Fruit fly (Drosophila melanogaster): ENCODE results near the gene CG43091.
A peak's percentile ranks its signal among the peaks of the same experiment; 100 is the strongest.

The CG43091 gene

DNA sequence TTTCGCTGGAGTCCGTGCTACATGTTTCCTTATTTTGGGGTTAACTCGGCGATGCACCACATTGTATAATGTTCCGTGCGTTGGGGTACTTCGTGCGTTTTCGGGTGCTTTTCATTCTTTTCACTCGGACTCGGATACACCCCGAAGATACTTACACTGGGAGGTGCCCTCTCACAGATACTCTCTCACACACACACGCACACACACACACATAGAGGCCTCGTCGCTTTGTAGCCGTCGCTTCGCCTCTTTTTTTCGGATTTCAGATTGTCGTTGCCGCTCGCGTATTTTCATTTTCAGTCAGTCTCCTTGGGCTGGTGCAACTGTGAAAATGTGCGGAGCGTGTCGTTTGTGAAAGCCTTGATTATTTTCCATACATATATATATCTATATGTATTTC is 12.9 kb upstream of the CG43091 start (continued):
- no peak for TF ChIP-seq Myb (GFP tag; optimal IDR thresholded peaks at IDR 0.05)
- no peak for TF ChIP-seq Kr (GFP tag; optimal IDR thresholded peaks at IDR 0.05)
- TF ChIP-seq Trl (optimal IDR thresholded peaks at IDR 0.05), result peak; percentile 52 to 71
- no peak for TF ChIP-seq Trl (GFP tag; optimal IDR thresholded peaks at IDR 0.05)
- no peak for TF ChIP-seq grau (tag; optimal IDR thresholded peaks at IDR 0.05)
- TF ChIP-seq Max (GFP tag; optimal IDR thresholded peaks at IDR 0.05), result no peak
- no peak for TF ChIP-seq CG1603 (tag; optimal IDR thresholded peaks at IDR 0.05)
- TF ChIP-seq bowl (GFP tag; IDR thresholded peaks at IDR 0.05), result peak; percentile 58; the same call in 1 of the 2 replicates
- TF ChIP-seq Hr78 (GFP tag; optimal IDR thresholded peaks at IDR 0.05), result peak in 1 of 2 experiments; percentile 3
- no peak for TF ChIP-seq D19A (tag; optimal IDR thresholded peaks at IDR 0.05)
- TF ChIP-seq CG7839 (tag; optimal IDR thresholded peaks at IDR 0.05), result no peak
- TF ChIP-seq Elba2 (GFP tag; optimal IDR thresholded peaks at IDR 0.05), result no peak
- no peak for TF ChIP-seq CG43689 (GFP tag; IDR thresholded peaks at IDR 0.05)
- no peak for TF ChIP-seq insv (GFP tag; optimal IDR thresholded peaks at IDR 0.05)
- TF ChIP-seq ranshi (GFP tag; IDR thresholded peaks at IDR 0.05), result no peak
- TF ChIP-seq Ada2b (GFP tag; IDR thresholded peaks at IDR 0.05), result no peak
- TF ChIP-seq PHDP (tag; optimal IDR thresholded peaks at IDR 0.05), result peak; percentile 11
- peak; percentile 28 for TF ChIP-seq CG6254 (GFP tag; optimal IDR thresholded peaks at IDR 0.05)
- TF ChIP-seq chinmo (GFP tag; IDR thresholded peaks at IDR 0.05; ENCODE audit: partially characterized antibody), result peak; percentile 91
- no peak for TF ChIP-seq prd (optimal IDR thresholded peaks at IDR 0.05)
- TF ChIP-seq prd (GFP tag; IDR thresholded peaks at IDR 0.05), result no peak
- no peak for TF ChIP-seq CG12236 (GFP tag; optimal IDR thresholded peaks at IDR 0.05)
- TF ChIP-seq CG7357 (GFP tag; IDR thresholded peaks at IDR 0.05), result no peak
- no peak for TF ChIP-seq Sox102F (GFP tag; optimal IDR thresholded peaks at IDR 0.05)
- TF ChIP-seq lab (GFP tag; optimal IDR thresholded peaks at IDR 0.05), result no peak
- TF ChIP-seq Dip3 (GFP tag; optimal IDR thresholded peaks at IDR 0.05), result no peak
- TF ChIP-seq Jarid2 (GFP tag; optimal IDR thresholded peaks at IDR 0.05), result peak; percentile 56
- TF ChIP-seq fd3F (GFP tag; optimal IDR thresholded peaks at IDR 0.05), result no peak
- no peak for TF ChIP-seq ERR (GFP tag; optimal IDR thresholded peaks at IDR 0.05)
- TF ChIP-seq Ets97D (GFP tag; optimal IDR thresholded peaks at IDR 0.05), result no peak
- no peak for TF ChIP-seq CG11456 (GFP tag; IDR thresholded peaks at IDR 0.05)
- TF ChIP-seq lbe (GFP tag; optimal IDR thresholded peaks at IDR 0.05), result peak; percentile 62
- no peak for TF ChIP-seq CG10321 (GFP tag; IDR thresholded peaks at IDR 0.05)
- peak; percentile 8 for TF ChIP-seq zen (tag; optimal IDR thresholded peaks at IDR 0.05)
- peak; percentile 39 for TF ChIP-seq B-H2 (GFP tag; optimal IDR thresholded peaks at IDR 0.05)
- TF ChIP-seq CG2199 (GFP tag; IDR thresholded peaks at IDR 0.05), result 0 out of 3 replicates have a peak, but pooled peaks have one; percentile 29
- no peak for TF ChIP-seq CG18764 (GFP tag; optimal IDR thresholded peaks at IDR 0.05)
- TF ChIP-seq lov (optimal IDR thresholded peaks at IDR 0.05), result no peak
- TF ChIP-seq lov (GFP tag; IDR thresholded peaks at IDR 0.05), result peak; percentile 54; the same call in 1 of the 3 replicates
- no peak for TF ChIP-seq NC2α (GFP tag; optimal IDR thresholded peaks at IDR 0.05)
- TF ChIP-seq CG15514 (GFP tag; optimal IDR thresholded peaks at IDR 0.05), result no peak
- no peak for TF ChIP-seq Sin3A (optimal IDR thresholded peaks at IDR 0.05)
- no peak for TF ChIP-seq Six4 (GFP tag; optimal IDR thresholded peaks at IDR 0.05)
- peak; percentile 29 for TF ChIP-seq NfI (GFP tag; optimal IDR thresholded peaks at IDR 0.05)
- TF ChIP-seq CG8290 (GFP tag; optimal IDR thresholded peaks at IDR 0.05), result no peak
- no peak for TF ChIP-seq CG8290 (tag; optimal IDR thresholded peaks at IDR 0.05)
- no peak for TF ChIP-seq Meics (GFP tag; optimal IDR thresholded peaks at IDR 0.05)
- TF ChIP-seq sqz (GFP tag; optimal IDR thresholded peaks at IDR 0.05), result peak; percentile 18
- no peak for TF ChIP-seq CG7372 (GFP tag; IDR thresholded peaks at IDR 0.05)
- TF ChIP-seq pros (GFP tag; optimal IDR thresholded peaks at IDR 0.05), result peak; percentile 2
- no peak for TF ChIP-seq Ets65A (GFP tag)
- no peak for TF ChIP-seq Fer1 (GFP tag; optimal IDR thresholded peaks at IDR 0.05)
- no peak for TF ChIP-seq trh (GFP tag; optimal IDR thresholded peaks at IDR 0.05)

All from whole organism, embryonic.